Fruit fly (Drosophila melanogaster) whole organism, embryonic: ENCODE measurements around the gene Rbp6.
A peak's percentile ranks its signal among the peaks of the same experiment; 100 is the strongest.

Source experiments
- Adf1 ChIP-seq: fragments of 200-800 bp; sonication (Bioruptor generic); IDR thresholded peaks from 2 replicates; pipeline ENCODE4 v1.3.6; 2022; ENCODE audit warnings: missing biosample characterization, missing genetic modification characterization
- Atf6 ChIP-seq: fragments of 200-800 bp; sonication (Bioruptor generic); IDR thresholded peaks from 2 replicates; pipeline ENCODE4 v1.3.6; 2022; ENCODE audit warnings: missing biosample characterization, missing genetic modification characterization
- Awh ChIP-seq: fragments of 200-800 bp; sonication (Bioruptor generic); IDR thresholded peaks from 2 replicates; pipeline ENCODE4, ENCODE4 v1.3.6; 2022; ENCODE audit warnings: missing biosample characterization, missing genetic modification characterization
- CG11696 ChIP-seq: fragments of 200-800 bp; sonication (Bioruptor generic); IDR thresholded peaks from 2 replicates; pipeline ENCODE4 v1.3.6; 2022; ENCODE audit warnings: missing biosample characterization, missing genetic modification characterization
- CG12155 ChIP-seq: fragments of 200-800 bp; sonication (Bioruptor generic); optimal IDR thresholded peaks from 3 replicates; lab custom pipeline; 2016; ENCODE audit warnings: missing biosample characterization, missing genetic modification characterization
- CG12769 ChIP-seq: fragments of 200-800 bp; sonication (Bioruptor generic); optimal IDR thresholded peaks from 2 replicates; lab custom pipeline; 2019; ENCODE audit warnings: missing biosample characterization, mild to moderate bottlenecking, missing genetic modification characterization, moderate library complexity
- CG15073 ChIP-seq: fragments of 200-800 bp; sonication (Bioruptor generic); optimal IDR thresholded peaks from 2 replicates; lab custom pipeline; 2016; ENCODE audit warnings: missing biosample characterization, missing genetic modification characterization
- CG16813 ChIP-seq: fragments of 200-800 bp; sonication (Bioruptor generic); IDR thresholded peaks from 3 replicates; pipeline ENCODE4 v1.3.6; 2022; ENCODE audit warnings: missing biosample characterization, missing genetic modification characterization; ENCODE audit not compliant: partially characterized antibody
- CG1792 ChIP-seq: fragments of 200-800 bp; sonication (Bioruptor generic); optimal IDR thresholded peaks from 2 replicates; lab custom pipeline; 2016; ENCODE audit warnings: missing biosample characterization, missing genetic modification characterization
- CG30020 ChIP-seq: fragments of 200-800 bp; optimal IDR thresholded peaks from 2 replicates; lab custom pipeline; 2019; ENCODE audit warnings: missing biosample characterization, mild to moderate bottlenecking, missing genetic modification characterization, moderate library complexity
- CG3065 ChIP-seq: fragments of 200-800 bp; sonication (Bioruptor generic); optimal IDR thresholded peaks from 2 replicates; lab custom pipeline; 2016; ENCODE audit warnings: missing biosample characterization, missing genetic modification characterization
- CG31365 ChIP-seq: fragments of 200-800 bp; sonication (Bioruptor generic); optimal IDR thresholded peaks from 2 replicates; lab custom pipeline; 2018; ENCODE audit warnings: missing biosample characterization, mild to moderate bottlenecking, missing genetic modification characterization
- CG3726 ChIP-seq: fragments of 200-800 bp; sonication (Bioruptor generic); IDR thresholded peaks from 3 replicates; pipeline ENCODE4, ENCODE4 v1.3.6; 2022; ENCODE audit warnings: missing biosample characterization, missing genetic modification characterization
- CG6175 ChIP-seq: fragments of 200-800 bp; sonication (Bioruptor generic); IDR thresholded peaks from 3 replicates; pipeline ENCODE4 v1.3.6; 2022; ENCODE audit warnings: missing biosample characterization, missing genetic modification characterization
- CG7839 ChIP-seq: fragments of 200-800 bp; sonication (Bioruptor generic); optimal IDR thresholded peaks from 3 replicates; lab custom pipeline; 2018; ENCODE audit warnings: missing biosample characterization, mild to moderate bottlenecking, missing genetic modification characterization, moderate library complexity
- CG8290 ChIP-seq, 3 experiments: fragments of 200-800 bp; sonication (Bioruptor generic); optimal IDR thresholded peaks; 2 replicates each; lab custom pipeline; 2016 to 2019; ENCODE audit warnings: missing biosample characterization in 3 of 3, missing genetic modification characterization in 3 of 3, mild to moderate bottlenecking in 2 of 3, moderate library complexity in 1 of 3
- CG8944 ChIP-seq: fragments of 200-800 bp; sonication (Bioruptor generic); optimal IDR thresholded peaks from 3 replicates; lab custom pipeline; 2016; ENCODE audit warnings: missing biosample characterization, missing genetic modification characterization
- CTCF ChIP-seq: fragments of 200-800 bp; sonication (Bioruptor generic); optimal IDR thresholded peaks from 2 replicates; lab custom pipeline; 2017; ENCODE audit warnings: missing biosample characterization, mild to moderate bottlenecking, missing genetic modification characterization, moderate library complexity
- CoRest ChIP-seq: fragments of 200-800 bp; sonication (Bioruptor generic); optimal IDR thresholded peaks from 3 replicates; lab custom pipeline; 2018; ENCODE audit warnings: missing biosample characterization, mild to moderate bottlenecking, missing genetic modification characterization, moderate library complexity
- D19A ChIP-seq: fragments of 200-800 bp; optimal IDR thresholded peaks from 3 replicates; lab custom pipeline; 2019; ENCODE audit warnings: missing biosample characterization, mild to moderate bottlenecking, missing genetic modification characterization, moderate library complexity
- Dad ChIP-seq: fragments of 200-800 bp; sonication (Bioruptor generic); optimal IDR thresholded peaks from 3 replicates; lab custom pipeline; 2016; ENCODE audit warnings: missing biosample characterization, missing genetic modification characterization
- Dfd ChIP-seq, 2 experiments: fragments of >200 bp; optimal IDR thresholded peaks; 2 replicates each; lab custom pipeline; 2017; ENCODE audit warnings: missing biosample characterization in 2 of 2, missing genetic modification characterization in 2 of 2
- ERR ChIP-seq: fragments of 200-800 bp; sonication (Bioruptor generic); optimal IDR thresholded peaks from 2 replicates; lab custom pipeline; 2016; ENCODE audit warnings: missing biosample characterization, missing genetic modification characterization
- H2.0 ChIP-seq: fragments of 200-800 bp; sonication (Bioruptor generic); IDR thresholded peaks from 2 replicates; pipeline ENCODE4 v1.3.6; 2022; ENCODE audit warnings: missing biosample characterization, missing genetic modification characterization
- HmgZ ChIP-seq: fragments of 200-800 bp; sonication (Bioruptor generic); optimal IDR thresholded peaks from 2 replicates; lab custom pipeline; 2018; ENCODE audit warnings: missing biosample characterization, mild to moderate bottlenecking, missing genetic modification characterization
- Kr ChIP-seq: fragments of 200-800 bp; sonication (Bioruptor generic); optimal IDR thresholded peaks from 2 replicates; lab custom pipeline; 2017; ENCODE audit warnings: missing biosample characterization, mild to moderate bottlenecking, missing genetic modification characterization
- MBD-R2 ChIP-seq: fragments of 200-800 bp; sonication (Bioruptor generic); IDR thresholded peaks from 2 replicates; pipeline ENCODE4 v1.3.6; 2022; ENCODE audit warnings: missing biosample characterization, missing genetic modification characterization
- NC2β ChIP-seq: fragments of 200-800 bp; sonication (Bioruptor generic); optimal IDR thresholded peaks from 2 replicates; lab custom pipeline; 2016; ENCODE audit warnings: missing biosample characterization, missing genetic modification characterization
- Six4 ChIP-seq: fragments of 200-800 bp; sonication (Bioruptor generic); optimal IDR thresholded peaks from 2 replicates; lab custom pipeline; 2016; ENCODE audit warnings: missing biosample characterization, missing genetic modification characterization
- Vsx1 ChIP-seq: fragments of 200-800 bp; sonication (Bioruptor generic); optimal IDR thresholded peaks from 2 replicates; lab custom pipeline; 2017; ENCODE audit warnings: missing biosample characterization, mild to moderate bottlenecking, missing genetic modification characterization, missing genetic modification reagents
- Xbp1 ChIP-seq: fragments of 200-800 bp; sonication (Bioruptor generic); optimal IDR thresholded peaks from 3 replicates; lab custom pipeline; 2016; ENCODE audit warnings: missing biosample characterization, mild to moderate bottlenecking, missing genetic modification characterization
- amos ChIP-seq: fragments of 200-800 bp; sonication (Bioruptor generic); IDR thresholded peaks from 2 replicates; pipeline ENCODE4 v1.3.6; 2022; ENCODE audit warnings: missing biosample characterization, missing genetic modification characterization; ENCODE audit not compliant: partially characterized antibody
- az2 ChIP-seq: fragments of 200-800 bp; sonication (Bioruptor generic); optimal IDR thresholded peaks from 3 replicates; lab custom pipeline; 2016; ENCODE audit warnings: missing biosample characterization, missing genetic modification characterization
- bab2 ChIP-seq: fragments of 200-800 bp; sonication (Bioruptor generic); optimal IDR thresholded peaks from 2 replicates; lab custom pipeline; 2016; ENCODE audit warnings: missing biosample characterization, missing genetic modification characterization
- bcd ChIP-seq: fragments of 200-800 bp; sonication (Bioruptor generic); optimal IDR thresholded peaks from 2 replicates; lab custom pipeline; 2017; ENCODE audit warnings: missing biosample characterization, mild to moderate bottlenecking, missing genetic modification characterization
- btn ChIP-seq: fragments of 200-800 bp; sonication (Bioruptor generic); optimal IDR thresholded peaks from 2 replicates; lab custom pipeline; 2016; ENCODE audit warnings: missing biosample characterization, missing genetic modification characterization
- chif ChIP-seq, 2 experiments: fragments of 200-800 bp; sonication (Bioruptor generic); optimal IDR thresholded peaks; 3 replicates each; lab custom pipeline; 2016; ENCODE audit warnings: missing biosample characterization in 2 of 2, missing genetic modification characterization in 2 of 2
- chinmo ChIP-seq: fragments of 200-800 bp; sonication (Bioruptor generic); IDR thresholded peaks from 4 replicates; pipeline ENCODE4 v1.3.6; 2022; ENCODE audit warnings: missing biosample characterization, missing genetic modification characterization; ENCODE audit not compliant: partially characterized antibody
- corto ChIP-seq: fragments of 200-800 bp; sonication (Bioruptor generic); optimal IDR thresholded peaks from 2 replicates; lab custom pipeline; 2016; ENCODE audit warnings: missing biosample characterization, mild to moderate bottlenecking, missing genetic modification characterization, moderate library complexity
- ewg ChIP-seq: fragments of 200-800 bp; sonication (Bioruptor generic); optimal IDR thresholded peaks from 3 replicates; lab custom pipeline; 2017; ENCODE audit warnings: mild to moderate bottlenecking, missing biosample characterization, missing genetic modification reagents, missing genetic modification characterization
- fd102C ChIP-seq: fragments of 200-800 bp; sonication (Bioruptor generic); optimal IDR thresholded peaks from 2 replicates; lab custom pipeline; 2018; ENCODE audit warnings: missing biosample characterization, mild to moderate bottlenecking, missing genetic modification characterization, moderate library complexity
- luna ChIP-seq: fragments of 200-800 bp; sonication (Bioruptor generic); optimal IDR thresholded peaks from 2 replicates; lab custom pipeline; 2016; ENCODE audit warnings: missing biosample characterization, missing genetic modification characterization
- org-1 ChIP-seq: fragments of 200-800 bp; sonication (Bioruptor generic); optimal IDR thresholded peaks from 2 replicates; lab custom pipeline; 2017; ENCODE audit warnings: missing biosample characterization, missing genetic modification characterization
- otp ChIP-seq: fragments of 200-800 bp; sonication (Bioruptor generic); IDR thresholded peaks from 3 replicates; pipeline ENCODE4, ENCODE4 v1.3.6; 2022; ENCODE audit warnings: missing biosample characterization, missing genetic modification characterization
- psq ChIP-seq: fragments of 200-800 bp; sonication (Bioruptor generic); optimal IDR thresholded peaks from 2 replicates; lab custom pipeline; 2017; ENCODE audit warnings: missing biosample characterization, missing genetic modification characterization
- stc ChIP-seq: fragments of 200-800 bp; sonication (Bioruptor generic); IDR thresholded peaks from 2 replicates; pipeline ENCODE4 v1.3.6; 2022; ENCODE audit warnings: missing biosample characterization, missing genetic modification characterization
- tll ChIP-seq, 2 experiments: fragments of 200-800 bp in 1 of 2; fragments of >200 bp in 1 of 2; sonication (Bioruptor generic) in 1 of 2; optimal IDR thresholded peaks; 2 replicates each; lab custom pipeline; 2017 to 2019; ENCODE audit warnings: missing biosample characterization in 2 of 2, missing genetic modification characterization in 2 of 2, mild to moderate bottlenecking in 1 of 2, moderate library complexity in 1 of 2
- trem ChIP-seq: fragments of 200-800 bp; optimal IDR thresholded peaks from 3 replicates; lab custom pipeline; 2019; ENCODE audit warnings: missing biosample characterization, mild to moderate bottlenecking, missing genetic modification characterization, moderate library complexity
- wor ChIP-seq: fragments of 200-800 bp; sonication (Bioruptor generic); IDR thresholded peaks from 2 replicates; pipeline ENCODE4 v1.3.6; 2022; ENCODE audit warnings: missing biosample characterization, missing genetic modification characterization

Rbp6 gene

DNA sequence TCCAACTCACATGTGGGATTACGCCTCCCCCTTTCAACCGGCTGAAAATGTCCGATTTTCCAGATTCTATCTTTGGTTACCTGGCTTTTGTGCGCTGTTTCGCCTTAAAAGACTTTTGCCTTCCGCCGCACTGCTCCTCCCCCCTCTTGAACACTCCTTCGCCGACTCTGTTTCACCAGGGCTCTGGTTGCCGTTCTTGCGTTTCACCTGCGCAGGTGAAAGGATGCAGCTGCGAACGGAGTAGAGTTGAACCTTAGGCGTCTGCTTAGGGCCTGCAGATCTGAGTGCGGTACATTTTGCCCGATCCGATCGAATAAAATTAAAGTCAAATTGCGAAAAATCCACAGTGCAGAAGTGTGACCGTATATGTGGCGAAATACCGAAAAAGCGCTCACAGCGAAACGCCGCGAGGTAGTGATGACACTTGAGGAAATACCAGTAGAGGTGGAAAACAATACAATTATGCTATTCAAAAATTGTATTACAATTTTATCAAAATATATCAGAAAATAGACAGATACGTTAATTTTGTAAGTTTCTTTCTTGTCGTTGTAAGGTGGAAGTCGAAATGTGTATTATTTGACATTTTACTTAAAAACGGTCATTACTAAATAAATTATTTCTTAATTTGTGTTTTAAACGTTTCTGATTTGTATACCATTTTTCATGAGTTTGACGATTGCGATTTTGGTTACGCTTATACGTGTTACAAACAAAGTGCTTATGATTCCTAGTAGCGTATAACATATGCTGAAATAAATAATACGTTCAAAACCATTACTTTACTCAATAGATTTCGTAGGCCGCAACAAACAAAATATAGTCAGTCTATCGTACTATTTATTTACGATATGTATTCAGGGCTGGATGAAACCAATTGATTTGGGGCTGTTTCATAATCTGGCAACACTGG lies 222.1 kb downstream of the Rbp6 start, which contains the start of the genes CG6664 and CG7728 (continued):
- no peak for TF ChIP-seq stc (GFP tag; lab: Robert Waterston, UW)
- TF ChIP-seq Dad, result peak; percentile 5
- peak; percentile 50 for TF ChIP-seq bcd (GFP tag; lab: Kevin White, UChicago)
- TF ChIP-seq tll (GFP tag; optimal IDR thresholded peaks at IDR 0.05; lab: Kevin White, UChicago), result peak in 1 of 2 experiments; percentile 59
- TF ChIP-seq ewg (GFP tag; lab: Kevin White, UChicago), result peak; percentile 9
- TF ChIP-seq Dfd (GFP tag; optimal IDR thresholded peaks at IDR 0.05; lab: Kevin White, UChicago), result no peak
- TF ChIP-seq MBD-R2 (GFP tag; lab: Robert Waterston, UW), result peak; percentile 79
- TF ChIP-seq CG11696 (GFP tag; lab: Robert Waterston, UW), result no peak
- peak; percentile 80 for TF ChIP-seq CoRest (tag; lab: Kevin White, UChicago)
- TF ChIP-seq CG12155 (GFP tag; lab: Kevin White, UChicago), result peak; percentile 35
- no peak; the same call in 1 of the 2 replicates for TF ChIP-seq Atf6 (GFP tag; lab: Robert Waterston, UW)
- no peak for TF ChIP-seq luna (GFP tag; lab: Kevin White, UChicago)
- TF ChIP-seq Adf1 (GFP tag; lab: Robert Waterston, UW), result no peak
- no peak for TF ChIP-seq chinmo (GFP tag; lab: Robert Waterston, UW)
- TF ChIP-seq CG8290 (GFP tag; optimal IDR thresholded peaks at IDR 0.05; lab: Kevin White, UChicago), result peak; percentile 5
- TF ChIP-seq CG8290 (tag; optimal IDR thresholded peaks at IDR 0.05; lab: Kevin White, UChicago), result peak; percentile 27 to 47
- TF ChIP-seq HmgZ (tag; lab: Kevin White, UChicago), result no peak
- TF ChIP-seq corto, result no peak
- TF ChIP-seq H2.0 (GFP tag; lab: Robert Waterston, UW), result peak; percentile 62; the same call in 1 of the 2 replicates
- TF ChIP-seq org-1 (GFP tag; lab: Kevin White, UChicago), result no peak
- TF ChIP-seq CG8944, result peak; percentile 42
- peak; percentile 56; the same call in 2 of the 3 replicates for TF ChIP-seq CG16813 (GFP tag; lab: Robert Waterston, UW)
- 0 out of 3 replicates have a peak, but pooled peaks have one; percentile 33 for TF ChIP-seq otp (GFP tag; lab: Robert Waterston, UW)
- TF ChIP-seq fd102C (GFP tag; lab: Kevin White, UChicago), result no peak
- no peak for TF ChIP-seq CG1792 (GFP tag; lab: Kevin White, UChicago)
- TF ChIP-seq CG12769 (tag; lab: Kevin White, UChicago), result no peak
- TF ChIP-seq Vsx1 (GFP tag; lab: Kevin White, UChicago), result no peak
- no peak for TF ChIP-seq CG7839 (tag; lab: Kevin White, UChicago)
- TF ChIP-seq ERR (GFP tag; lab: Kevin White, UChicago), result no peak
- TF ChIP-seq CG30020 (tag; lab: Kevin White, UChicago), result peak; percentile 45
- no peak for TF ChIP-seq az2
- peak; percentile 60 for TF ChIP-seq Xbp1 (GFP tag; lab: Kevin White, UChicago)
- no peak for TF ChIP-seq Kr (GFP tag; lab: Kevin White, UChicago)
- TF ChIP-seq Awh, result no peak
- no peak for TF ChIP-seq CG15073 (GFP tag; lab: Kevin White, UChicago)
- TF ChIP-seq CG3065, result no peak
- no peak for TF ChIP-seq CG31365 (tag; lab: Kevin White, UChicago)
- peak; percentile 15 for TF ChIP-seq trem (tag; lab: Kevin White, UChicago)
- no peak for TF ChIP-seq NC2β (GFP tag; lab: Kevin White, UChicago)
- TF ChIP-seq CTCF, result no peak
- peak; percentile 35 to 51 for TF ChIP-seq chif (GFP tag; optimal IDR thresholded peaks at IDR 0.05; lab: Kevin White, UChicago)
- TF ChIP-seq wor (GFP tag; lab: Robert Waterston, UW), result 0 out of 2 replicates have a peak, but pooled peaks have one; percentile 28
- no peak for TF ChIP-seq psq
- no peak for TF ChIP-seq btn (GFP tag; lab: Kevin White, UChicago)
- TF ChIP-seq D19A (tag; lab: Kevin White, UChicago), result no peak
- no peak for TF ChIP-seq CG6175 (GFP tag; lab: Robert Waterston, UW)
- peak; percentile 19 for TF ChIP-seq Six4 (GFP tag; lab: Kevin White, UChicago)
- peak; percentile 60; the same call in 1 of the 2 replicates for TF ChIP-seq amos (GFP tag; lab: Robert Waterston, UW)
- TF ChIP-seq CG3726, result 0 out of 3 replicates have a peak, but pooled peaks have one; percentile 21
- peak; percentile 38 for TF ChIP-seq bab2 (GFP tag; lab: Kevin White, UChicago)
